Worm (Caenorhabditis elegans) whole organism, midembryonic: Measurements from ENCODE around the gene Y59C2A.1.

Experiments
- T22C8.4 ChIP-seq: fragments of 200-800 bp; sonication (Bioruptor generic); IDR thresholded peaks from 2 replicates; pipeline ENCODE4 v1.3.6; 2022; ENCODE audit warnings: missing genetic modification characterization, missing compliant biosample characterization
- cog-1 ChIP-seq: sonication (generic microtip); optimal IDR thresholded peaks from 2 replicates; lab custom pipeline; 2016; ENCODE audit warnings: missing genetic modification characterization, missing compliant biosample characterization
- flt-1 ChIP-seq: fragments of 200-800 bp; sonication (Bioruptor generic); IDR thresholded peaks from 2 replicates; pipeline ENCODE4 v1.3.6; 2022; ENCODE audit warnings: missing genetic modification characterization, missing compliant biosample characterization
- klf-2 ChIP-seq: fragments of 200-800 bp; sonication (Bioruptor generic); conservative IDR thresholded peaks from 2 replicates; pipeline ENCODE4 v1.3.6; 2022; ENCODE audit warnings: missing genetic modification reagents, missing genetic modification characterization, missing compliant biosample characterization
- med-1 ChIP-seq: sonication (generic microtip); optimal IDR thresholded peaks from 2 replicates; lab custom pipeline; 2017; ENCODE audit warnings: missing genetic modification characterization, mild to moderate bottlenecking, missing compliant biosample characterization, antibody characterized with exemption, missing genetic modification reagents; ENCODE audit not compliant: insufficient read depth
- ref-1 ChIP-seq: fragments of 200-800 bp; sonication (Bioruptor generic); conservative IDR thresholded peaks from 2 replicates; pipeline ENCODE4 v1.3.6; 2022; ENCODE audit warnings: missing genetic modification reagents, missing genetic modification characterization, missing compliant biosample characterization
- tab-1 ChIP-seq: fragments of 200-800 bp; sonication (Bioruptor generic); IDR thresholded peaks from 2 replicates; pipeline ENCODE4 v1.3.6; 2022; ENCODE audit warnings: missing genetic modification characterization, missing compliant biosample characterization
- ztf-23 ChIP-seq: fragments of 200-800 bp; sonication (Bioruptor generic); IDR thresholded peaks from 2 replicates; pipeline ENCODE4 v1.3.6; 2022; ENCODE audit warnings: missing genetic modification reagents, missing genetic modification characterization, missing compliant biosample characterization
- ztf-29 ChIP-seq: fragments of 200-800 bp; sonication (Bioruptor generic); IDR thresholded peaks from 2 replicates; pipeline ENCODE4 v1.3.6; 2022; ENCODE audit warnings: missing genetic modification reagents, missing genetic modification characterization, missing compliant biosample characterization

Y59C2A.1 gene

DNA sequence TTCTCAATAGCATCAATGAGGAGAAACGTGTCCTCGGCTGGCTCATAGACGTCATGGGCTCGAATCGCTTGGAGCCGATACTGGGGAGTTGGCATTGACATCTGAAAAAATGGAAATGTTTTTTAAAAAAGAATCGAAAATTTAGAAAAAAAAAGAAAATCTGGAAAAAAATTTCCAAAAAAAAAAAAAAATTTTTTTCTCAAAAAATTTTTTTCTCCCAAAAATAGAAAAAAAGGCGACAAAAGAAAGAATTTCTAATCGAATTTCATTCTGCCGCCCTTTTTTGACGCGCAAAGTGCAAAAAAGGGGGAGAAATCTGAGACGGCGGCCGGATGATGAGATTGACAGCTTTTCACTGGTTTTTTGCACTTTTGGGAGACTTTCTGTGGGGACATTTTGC lies 18.6 kb upstream of the Y59C2A.1 start, which contains the start of gene mtq-2:
TSS of gene mtq-2 (minus strand) at position 101 of the 400 bp plus-strand sequence.
- TF ChIP-seq flt-1 (GFP tag; lab: Robert Waterston, UW) (no peak), med-1 (GFP tag; lab: Kevin White, UChicago) (no peak), ztf-29 (no peak), cog-1 (tag; lab: Kevin White, UChicago) (no peak), tab-1 (no peak), klf-2 (GFP tag; lab: Robert Waterston, UW) (no peak), T22C8.4 (GFP tag; lab: Robert Waterston, UW) (no peak), ztf-23 (no peak), ref-1 (GFP tag; lab: Robert Waterston, UW) (no peak)

DNA sequence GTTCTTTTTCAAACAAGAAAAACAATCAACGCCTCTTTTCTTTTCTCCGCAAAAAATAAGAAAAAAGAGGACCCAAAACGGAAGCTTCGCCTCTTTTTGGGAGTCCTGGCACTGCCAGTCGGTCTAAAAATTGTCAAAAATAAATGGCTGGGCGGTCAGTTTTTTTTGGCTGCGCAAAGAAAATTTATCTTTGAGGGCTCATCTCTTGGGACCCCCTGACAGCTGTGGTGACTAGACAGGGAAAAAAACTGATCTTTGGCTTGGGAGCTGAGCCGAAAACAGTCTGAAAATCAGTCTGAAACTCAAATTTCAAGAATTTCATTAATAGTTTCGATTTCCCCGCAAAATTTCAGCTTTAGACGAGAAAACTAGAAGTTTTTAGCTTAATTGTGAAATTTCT lies 17.4 kb upstream of the Y59C2A.1 start:
- TF ChIP-seq med-1 (GFP tag; lab: Kevin White, UChicago) (no peak), T22C8.4 (GFP tag; lab: Robert Waterston, UW) (no peak), ztf-23 (no peak), klf-2 (GFP tag; lab: Robert Waterston, UW) (no peak), ztf-29 (no peak), tab-1 (no peak), flt-1 (GFP tag; lab: Robert Waterston, UW) (no peak), ref-1 (GFP tag; lab: Robert Waterston, UW) (no peak), cog-1 (tag; lab: Kevin White, UChicago) (no peak)

DNA sequence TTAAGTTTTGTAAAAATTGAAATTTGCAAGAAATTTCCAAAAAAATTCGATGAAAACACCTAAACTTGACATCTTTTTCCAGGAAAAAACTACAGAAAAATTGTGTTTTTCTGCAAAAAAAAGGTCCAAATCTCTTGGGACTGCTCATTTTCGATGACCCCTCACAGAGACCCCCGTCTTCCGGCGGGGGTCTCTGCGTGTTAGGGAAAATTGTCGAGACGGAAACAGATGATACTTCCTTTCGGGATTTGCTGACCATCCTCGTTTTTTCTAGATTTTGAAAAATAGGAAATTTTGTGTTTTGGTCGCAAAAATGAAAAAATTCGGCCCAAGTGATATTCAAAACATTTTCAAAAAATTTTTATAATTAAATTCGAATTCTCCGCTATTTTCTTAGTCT lies 16.5 kb upstream of the Y59C2A.1 start:
- TF ChIP-seq cog-1 (tag; lab: Kevin White, UChicago) (no peak), ref-1 (GFP tag; lab: Robert Waterston, UW) (no peak), klf-2 (GFP tag; lab: Robert Waterston, UW) (no peak), tab-1 (no peak), T22C8.4 (GFP tag; lab: Robert Waterston, UW) (no peak), ztf-29 (no peak), med-1 (GFP tag; lab: Kevin White, UChicago) (no peak), ztf-23 (no peak), flt-1 (GFP tag; lab: Robert Waterston, UW) (no peak)

DNA sequence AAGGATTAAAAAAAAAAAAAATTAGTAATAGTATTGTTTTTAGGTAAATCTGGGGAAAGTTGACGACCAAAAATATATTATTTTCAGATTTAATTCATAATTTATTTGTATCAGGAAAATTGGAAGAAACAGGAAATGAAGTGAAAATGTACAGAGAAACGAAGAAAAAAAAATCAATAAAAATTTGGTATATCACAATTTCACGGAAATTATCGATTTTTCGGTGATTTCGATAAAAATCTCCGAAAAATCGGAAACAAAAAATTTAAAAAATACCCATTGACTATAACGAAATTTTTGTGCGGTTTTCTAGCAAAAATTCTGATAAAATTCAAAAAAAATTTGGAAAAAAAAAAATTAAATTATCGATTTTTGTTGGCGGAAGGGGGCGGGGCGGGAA lies 15.6 kb upstream of the Y59C2A.1 start:
- TF ChIP-seq ztf-29 (no peak), cog-1 (tag; lab: Kevin White, UChicago) (no peak), klf-2 (GFP tag; lab: Robert Waterston, UW) (no peak), med-1 (GFP tag; lab: Kevin White, UChicago) (no peak), ztf-23 (no peak), flt-1 (GFP tag; lab: Robert Waterston, UW) (no peak), T22C8.4 (GFP tag; lab: Robert Waterston, UW) (no peak), tab-1 (no peak), ref-1 (GFP tag; lab: Robert Waterston, UW) (no peak)

DNA sequence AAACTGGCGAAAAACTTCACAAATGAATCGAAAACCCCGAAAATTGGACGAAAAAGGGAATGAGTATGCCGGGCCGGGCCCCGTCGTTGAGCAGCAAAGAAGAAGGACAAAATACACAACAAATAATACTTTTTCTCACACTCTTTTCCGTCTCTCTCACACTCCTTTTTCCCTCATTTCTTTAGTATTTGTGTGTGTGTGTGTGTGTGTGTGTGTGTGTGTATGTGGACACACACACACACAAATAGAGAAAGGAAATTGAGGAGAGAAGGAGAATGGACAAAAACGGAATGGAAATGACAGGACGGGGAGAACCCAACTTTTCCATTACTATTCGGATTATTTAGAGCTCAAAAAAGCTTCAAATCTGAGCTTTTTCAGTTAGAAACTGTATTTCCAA lies 12.4 kb upstream of the Y59C2A.1 start:
- no peak for TF ChIP-seq med-1 (GFP tag; lab: Kevin White, UChicago)
- TF ChIP-seq ztf-29 = no peak
- TF ChIP-seq klf-2 (GFP tag; lab: Robert Waterston, UW) = no peak
- TF ChIP-seq flt-1 (GFP tag; lab: Robert Waterston, UW) = no peak
- TF ChIP-seq cog-1 (tag; lab: Kevin White, UChicago) = peak; percentile 33

DNA sequence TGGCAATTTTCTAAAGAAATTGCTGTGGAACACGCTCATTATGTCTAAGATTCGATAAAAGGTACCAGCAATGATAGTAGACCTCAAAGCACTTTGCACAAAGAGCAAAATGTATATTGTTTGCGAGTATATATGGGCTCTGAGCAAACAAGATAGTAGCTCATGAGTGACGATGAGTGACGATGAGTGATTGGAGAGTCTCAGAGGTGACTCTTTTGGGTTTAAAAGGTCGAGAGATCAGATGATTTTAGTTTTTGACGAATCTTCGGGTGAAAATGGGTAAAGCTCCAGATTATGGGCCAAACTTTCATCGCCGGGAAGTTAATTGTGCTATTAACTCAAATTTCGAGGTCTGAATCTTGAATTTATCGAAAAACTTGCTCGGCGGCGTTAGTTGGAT lies 11.2 kb upstream of the Y59C2A.1 start:
- TF ChIP-seq ztf-29 (no peak), cog-1 (tag; lab: Kevin White, UChicago) (no peak), tab-1 (no peak), ref-1 (GFP tag; lab: Robert Waterston, UW) (no peak), med-1 (GFP tag; lab: Kevin White, UChicago) (no peak), klf-2 (GFP tag; lab: Robert Waterston, UW) (no peak), ztf-23 (no peak), T22C8.4 (GFP tag; lab: Robert Waterston, UW) (no peak), flt-1 (GFP tag; lab: Robert Waterston, UW) (no peak)

DNA sequence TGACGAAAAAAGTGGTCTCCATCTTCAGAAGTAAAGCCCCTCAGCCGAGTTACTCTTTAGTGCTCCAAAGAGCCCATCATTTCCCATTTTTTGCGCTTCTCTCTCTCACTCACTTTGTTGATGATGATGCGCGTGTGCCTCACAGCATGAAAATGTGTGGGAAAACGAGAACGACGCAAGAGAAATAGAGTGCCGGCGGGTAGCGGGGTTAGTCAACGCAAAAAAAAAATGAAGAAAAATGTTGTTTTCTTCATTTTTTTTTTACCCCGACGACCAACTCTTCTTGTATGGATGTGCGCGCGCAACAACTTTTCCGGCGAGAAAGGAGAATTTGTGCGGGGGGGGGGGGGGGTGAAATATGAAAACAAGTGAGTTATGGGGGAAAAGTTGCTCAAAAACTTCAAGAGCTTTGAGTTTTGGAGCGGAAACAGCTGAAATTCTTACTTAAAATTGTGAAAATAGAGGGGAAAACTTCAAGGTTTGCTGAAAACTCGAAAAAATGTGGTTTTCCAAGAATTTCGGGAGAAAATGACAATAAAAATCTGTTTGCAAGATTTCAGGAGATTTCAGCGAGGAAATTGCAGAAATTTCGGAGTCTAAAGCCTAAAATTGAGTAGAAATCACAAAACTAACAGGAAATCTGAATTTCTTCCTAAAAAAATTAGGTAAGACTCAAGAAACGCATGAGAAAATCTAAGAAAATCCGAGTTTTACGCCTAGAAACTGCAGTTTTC lies 10.2 kb upstream of the Y59C2A.1 start, which contains the start of gene C33C12.1:
TSS of gene C33C12.1 (plus strand) at position 684 of the 734 bp plus-strand sequence.
- TF ChIP-seq ztf-29 = no peak
- no peak for TF ChIP-seq klf-2 (GFP tag; lab: Robert Waterston, UW)
- no peak for TF ChIP-seq flt-1 (GFP tag; lab: Robert Waterston, UW)
- no peak for TF ChIP-seq T22C8.4 (GFP tag; lab: Robert Waterston, UW)
- TF ChIP-seq tab-1 = no peak
- no peak for TF ChIP-seq med-1 (GFP tag; lab: Kevin White, UChicago)
- TF ChIP-seq cog-1 (tag; lab: Kevin White, UChicago) = no peak
- no peak for TF ChIP-seq ref-1 (GFP tag; lab: Robert Waterston, UW)

DNA sequence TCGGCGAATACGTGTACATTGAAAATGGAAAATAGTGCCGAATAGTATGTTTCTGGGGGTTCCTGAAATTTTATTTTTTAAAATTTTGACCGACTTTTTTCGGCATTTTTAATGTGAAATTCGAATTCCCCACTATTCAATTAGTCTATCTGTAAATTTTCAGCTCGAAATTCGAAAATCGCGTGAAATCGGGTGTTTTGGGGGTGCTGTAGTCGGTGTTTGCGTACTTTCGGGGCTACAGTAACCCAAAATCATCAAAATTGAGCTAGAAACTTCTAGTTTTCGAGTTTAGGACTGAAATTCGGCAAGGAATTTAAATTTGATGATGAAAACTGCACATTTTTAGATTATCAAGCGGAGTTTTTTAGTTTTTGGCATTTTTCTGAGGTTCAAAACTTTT lies 5.8 kb upstream of the Y59C2A.1 start:
- TF ChIP-seq klf-2 (GFP tag; lab: Robert Waterston, UW) (no peak), ztf-23 (no peak), flt-1 (GFP tag; lab: Robert Waterston, UW) (no peak), ref-1 (GFP tag; lab: Robert Waterston, UW) (no peak)

DNA sequence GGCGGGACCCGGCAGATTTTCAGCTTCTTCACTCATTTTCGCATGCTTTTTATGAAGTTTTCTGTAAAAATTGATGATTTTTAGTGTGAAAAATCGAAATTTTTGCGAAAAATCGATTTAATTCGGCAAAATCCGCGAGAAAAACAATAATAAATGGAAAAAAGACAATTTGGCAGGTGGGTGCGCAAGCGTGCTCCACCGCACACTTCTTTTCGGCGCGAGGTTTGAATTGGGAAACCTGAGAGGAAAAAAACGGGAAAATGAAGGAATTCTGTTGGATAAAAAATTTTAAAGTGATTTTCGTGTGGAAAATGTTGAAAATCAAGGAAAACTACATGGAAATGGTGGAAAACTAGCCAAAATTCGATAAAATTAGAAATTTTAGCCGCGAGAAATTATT lies 3.8 kb upstream of the Y59C2A.1 start, which contains the start of gene Y59C2A.2:
TSS of gene Y59C2A.2 (minus strand) at position 61 of the 400 bp plus-strand sequence.
- TF ChIP-seq T22C8.4 (GFP tag; lab: Robert Waterston, UW) (no peak), med-1 (GFP tag; lab: Kevin White, UChicago) (no peak), ztf-29 (no peak), flt-1 (GFP tag; lab: Robert Waterston, UW) (no peak), cog-1 (tag; lab: Kevin White, UChicago) (no peak), ztf-23 (no peak), tab-1 (no peak), klf-2 (GFP tag; lab: Robert Waterston, UW) (no peak), ref-1 (GFP tag; lab: Robert Waterston, UW) (no peak)
